Fruit fly (Drosophila melanogaster): ENCODE measurements around the gene Srp14.

- TF ChIP-seq CG8478 (optimal IDR thresholded peaks at IDR 0.05) = no peak
- no peak for TF ChIP-seq CTCF (optimal IDR thresholded peaks at IDR 0.05)
Measured at dm6 chr3R:20595145-20595812, 15.4 kb downstream of the Srp14 start.

All from S2 (cell line).